Worm (Caenorhabditis elegans) whole organism, L3 larva: Measurements from ENCODE around the gene K08E7.8.

Experiments used
- elt-1 ChIP-seq: fragments of 150-350 bp; optimal IDR thresholded peaks from 2 replicates; lab custom pipeline; 2014; ENCODE audit warnings: missing biosample characterization, missing genetic modification characterization
- elt-2 ChIP-seq: sonication (generic microtip); optimal IDR thresholded peaks from 2 replicates; lab custom pipeline; 2016; ENCODE audit warnings: missing genetic modification reagents, mild to moderate bottlenecking, missing genetic modification characterization, missing compliant biosample characterization
- mdl-1 ChIP-seq: fragments of 150-350 bp; optimal IDR thresholded peaks from 2 replicates; lab custom pipeline; 2014; ENCODE audit warnings: missing biosample characterization, missing genetic modification characterization
- nfya-1 ChIP-seq: sonication (generic microtip); optimal IDR thresholded peaks from 2 replicates; lab custom pipeline; 2017; ENCODE audit warnings: missing genetic modification characterization, mild to moderate bottlenecking, missing compliant biosample characterization, antibody characterized with exemption, moderate library complexity; ENCODE audit not compliant: insufficient read depth
- nhr-43 ChIP-seq: sonication (generic microtip); optimal IDR thresholded peaks from 2 replicates; lab custom pipeline; 2016; ENCODE audit warnings: mild to moderate bottlenecking, missing genetic modification characterization, missing compliant biosample characterization; ENCODE audit not compliant: poor library complexity, severe bottlenecking
- pha-4 ChIP-seq: fragments of 150-350 bp; optimal IDR thresholded peaks from 2 replicates; lab custom pipeline; 2014; ENCODE audit warnings: missing biosample characterization, missing genetic modification reagents, missing genetic modification characterization
- pqm-1 ChIP-seq: fragments of 150-350 bp; optimal IDR thresholded peaks from 2 replicates; lab custom pipeline; 2017; ENCODE audit warnings: missing biosample characterization, missing genetic modification characterization, inconsistent platforms
- unc-39 ChIP-seq: sonication (generic microtip); optimal IDR thresholded peaks from 4 replicates; lab custom pipeline; 2017; ENCODE audit warnings: missing biosample characterization, missing genetic modification characterization

DNA sequence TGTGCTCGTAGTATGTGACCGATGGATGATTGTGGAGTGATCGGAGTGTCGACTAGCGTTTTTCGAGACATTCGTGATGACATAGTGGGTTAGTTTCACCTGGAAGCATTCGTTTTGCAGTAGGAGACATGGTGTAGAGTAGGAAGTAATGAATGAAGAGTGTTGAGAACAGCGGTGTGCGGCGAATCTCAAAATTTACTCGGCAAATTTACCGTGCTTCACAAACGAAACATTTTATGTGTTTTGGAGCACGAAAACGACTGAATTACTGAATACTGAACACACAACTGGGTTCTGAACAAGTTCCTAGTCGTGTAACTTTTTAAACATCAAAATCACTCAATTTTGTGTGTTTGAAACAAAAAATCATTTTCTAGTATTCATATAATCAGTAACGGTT, 4.8 kb downstream of the K08E7.8 start, which contains the start of gene K08E7.6:
- TF ChIP-seq nfya-1 (no peak), nhr-43 (tag; lab: Kevin White, UChicago) (no peak), mdl-1 (tag; lab: Kevin White, UChicago) (no peak), pqm-1 (tag; lab: Kevin White, UChicago) (no peak), pha-4 (tag; lab: Kevin White, UChicago) (no peak), elt-1 (tag; lab: Kevin White, UChicago) (no peak), unc-39 (tag; lab: Kevin White, UChicago) (no peak), elt-2 (tag; lab: Kevin White, UChicago) (no peak)
